Fruit fly (Drosophila melanogaster) whole organism, embryonic: ENCODE results near the gene Pp2A-29B.

Source experiments
- Adf1 ChIP-seq: fragments of 200-800 bp; sonication (Bioruptor generic); IDR thresholded peaks from 2 replicates; pipeline ENCODE4 v1.3.6; 2022; ENCODE audit warnings: missing biosample characterization, missing genetic modification characterization
- CG11085 ChIP-seq: fragments of 200-800 bp; sonication (Bioruptor generic); IDR thresholded peaks from 2 replicates; pipeline ENCODE4 v1.3.6; 2022; ENCODE audit warnings: missing biosample characterization, missing genetic modification characterization
- CG11247 ChIP-seq: fragments of 200-800 bp; sonication (Bioruptor generic); IDR thresholded peaks from 2 replicates; pipeline ENCODE4 v1.3.6; 2022; ENCODE audit warnings: missing biosample characterization, missing genetic modification characterization
- CG11560 ChIP-seq: fragments of 200-800 bp; sonication (Bioruptor generic); IDR thresholded peaks from 3 replicates; pipeline ENCODE4 v1.3.6; 2022; ENCODE audit warnings: missing biosample characterization, missing genetic modification characterization
- CG11696 ChIP-seq: fragments of 200-800 bp; sonication (Bioruptor generic); IDR thresholded peaks from 2 replicates; pipeline ENCODE4 v1.3.6; 2022; ENCODE audit warnings: missing biosample characterization, missing genetic modification characterization
- CG12391 ChIP-seq: fragments of 200-800 bp; sonication (Bioruptor generic); optimal IDR thresholded peaks from 3 replicates; lab custom pipeline; 2018; ENCODE audit warnings: missing biosample characterization, mild to moderate bottlenecking, missing genetic modification characterization, moderate library complexity
- CG13775 ChIP-seq: fragments of 200-800 bp; sonication (Bioruptor generic); optimal IDR thresholded peaks from 3 replicates; lab custom pipeline; 2017; ENCODE audit warnings: missing biosample characterization, mild to moderate bottlenecking, missing genetic modification characterization
- CG13894 ChIP-seq: fragments of 200-800 bp; sonication (Bioruptor generic); optimal IDR thresholded peaks from 3 replicates; lab custom pipeline; 2018; ENCODE audit warnings: missing biosample characterization, mild to moderate bottlenecking, missing genetic modification characterization, moderate library complexity
- CG14710 ChIP-seq: fragments of 200-800 bp; sonication (Bioruptor generic); optimal IDR thresholded peaks from 3 replicates; lab custom pipeline; 2019; ENCODE audit warnings: missing biosample characterization, mild to moderate bottlenecking, missing genetic modification characterization, moderate library complexity
- CG14860 ChIP-seq: fragments of 200-800 bp; sonication (Bioruptor generic); IDR thresholded peaks from 3 replicates; pipeline ENCODE4 v1.3.6; 2022; ENCODE audit warnings: missing biosample characterization, missing genetic modification characterization; ENCODE audit not compliant: partially characterized antibody
- CG15479 ChIP-seq: fragments of 200-800 bp; sonication (Bioruptor generic); optimal IDR thresholded peaks from 3 replicates; lab custom pipeline; 2019; ENCODE audit warnings: missing biosample characterization, mild to moderate bottlenecking, missing genetic modification characterization, moderate library complexity
- CG18619 ChIP-seq: fragments of 200-800 bp; sonication (Bioruptor generic); optimal IDR thresholded peaks from 3 replicates; lab custom pipeline; 2017; ENCODE audit warnings: missing biosample characterization, mild to moderate bottlenecking, missing genetic modification characterization
- CG2129 ChIP-seq: fragments of 200-800 bp; sonication (Bioruptor generic); IDR thresholded peaks from 2 replicates; pipeline ENCODE4 v1.3.6; 2022; ENCODE audit warnings: missing biosample characterization, missing genetic modification characterization; ENCODE audit not compliant: partially characterized antibody
- CG2678 ChIP-seq: fragments of 200-800 bp; sonication (Bioruptor generic); optimal IDR thresholded peaks from 3 replicates; lab custom pipeline; 2019; ENCODE audit warnings: missing biosample characterization, mild to moderate bottlenecking, missing genetic modification characterization, moderate library complexity
- CG3163 ChIP-seq: fragments of 200-800 bp; sonication (Bioruptor generic); optimal IDR thresholded peaks from 3 replicates; lab custom pipeline; 2016; ENCODE audit warnings: missing biosample characterization, missing genetic modification characterization
- CG3838 ChIP-seq: fragments of 200-800 bp; sonication (Bioruptor generic); optimal IDR thresholded peaks from 3 replicates; lab custom pipeline; 2016; ENCODE audit warnings: missing biosample characterization, missing genetic modification characterization
- CG4617 ChIP-seq: fragments of 200-800 bp; sonication (Bioruptor generic); optimal IDR thresholded peaks from 3 replicates; lab custom pipeline; 2016; ENCODE audit warnings: missing biosample characterization, missing genetic modification characterization, borderline replicate concordance
- CG9797 ChIP-seq: fragments of 200-800 bp; sonication (Bioruptor generic); optimal IDR thresholded peaks from 3 replicates; lab custom pipeline; 2018; ENCODE audit warnings: missing biosample characterization, mild to moderate bottlenecking, missing genetic modification characterization
- D ChIP-seq, 2 experiments: fragments of 200-800 bp in 1 of 2; fragments of >200 bp in 1 of 2; sonication (Bioruptor generic) in 1 of 2; optimal IDR thresholded peaks; 2 replicates in 1 of 2; 3 replicates in 1 of 2; lab custom pipeline; 2017; ENCODE audit warnings: mild to moderate bottlenecking in 1 of 2, missing biosample characterization in 1 of 2, missing genetic modification characterization in 1 of 2, missing genetic modification reagents in 1 of 2
- Dfd ChIP-seq, 2 experiments: fragments of >200 bp; optimal IDR thresholded peaks; 2 replicates each; lab custom pipeline; 2017; ENCODE audit warnings: missing biosample characterization in 2 of 2, missing genetic modification characterization in 2 of 2
- Dip2 ChIP-seq: fragments of 200-800 bp; sonication (Bioruptor generic); IDR thresholded peaks from 2 replicates; pipeline ENCODE4 v1.3.6; 2022; ENCODE audit warnings: missing biosample characterization, missing genetic modification characterization
- Hr3 ChIP-seq: fragments of 200-800 bp; sonication (Bioruptor generic); optimal IDR thresholded peaks from 3 replicates; lab custom pipeline; 2016; ENCODE audit warnings: missing biosample characterization, missing genetic modification characterization
- Lhr ChIP-seq: fragments of 200-800 bp; sonication (Bioruptor generic); optimal IDR thresholded peaks from 3 replicates; lab custom pipeline; 2017; ENCODE audit warnings: mild to moderate bottlenecking, missing biosample characterization, missing genetic modification reagents, missing genetic modification characterization
- NFAT ChIP-seq: fragments of 200-800 bp; sonication (Bioruptor generic); IDR thresholded peaks from 2 replicates; pipeline ENCODE4 v1.3.6; 2022; ENCODE audit warnings: missing biosample characterization, missing genetic modification characterization
- Neu2 ChIP-seq: fragments of 200-800 bp; sonication (Bioruptor generic); optimal IDR thresholded peaks from 3 replicates; lab custom pipeline; 2016; ENCODE audit warnings: missing biosample characterization, missing genetic modification characterization, borderline replicate concordance
- Pdp1 ChIP-seq, 2 experiments: fragments of 200-800 bp; sonication (Bioruptor generic); optimal IDR thresholded peaks; 3 replicates each; lab custom pipeline; 2016; ENCODE audit warnings: missing biosample characterization in 2 of 2, missing genetic modification characterization in 2 of 2, mild to moderate bottlenecking in 1 of 2, moderate library complexity in 1 of 2
- Sry-β ChIP-seq: fragments of 200-800 bp; sonication (Bioruptor generic); optimal IDR thresholded peaks from 2 replicates; lab custom pipeline; 2018; ENCODE audit warnings: missing biosample characterization, mild to moderate bottlenecking, missing genetic modification characterization, moderate library complexity
- TFAM ChIP-seq: fragments of 200-800 bp; sonication (Bioruptor generic); optimal IDR thresholded peaks from 2 replicates; lab custom pipeline; 2017; ENCODE audit warnings: missing biosample characterization, missing genetic modification characterization, inconsistent platforms
- ab ChIP-seq: fragments of 200-800 bp; sonication (Bioruptor generic); optimal IDR thresholded peaks from 2 replicates; lab custom pipeline; 2016; ENCODE audit warnings: missing biosample characterization, missing genetic modification characterization
- amos ChIP-seq: fragments of 200-800 bp; sonication (Bioruptor generic); IDR thresholded peaks from 2 replicates; pipeline ENCODE4 v1.3.6; 2022; ENCODE audit warnings: missing biosample characterization, missing genetic modification characterization; ENCODE audit not compliant: partially characterized antibody
- bab2 ChIP-seq: fragments of 200-800 bp; sonication (Bioruptor generic); optimal IDR thresholded peaks from 2 replicates; lab custom pipeline; 2016; ENCODE audit warnings: missing biosample characterization, missing genetic modification characterization
- dmrt99B ChIP-seq: fragments of 200-800 bp; sonication (Bioruptor generic); optimal IDR thresholded peaks from 2 replicates; lab custom pipeline; 2018; ENCODE audit warnings: missing biosample characterization, mild to moderate bottlenecking, missing genetic modification characterization, moderate library complexity
- emc ChIP-seq: fragments of 200-800 bp; sonication (Bioruptor generic); optimal IDR thresholded peaks from 2 replicates; lab custom pipeline; 2016; ENCODE audit warnings: missing biosample characterization, missing genetic modification characterization
- ftz-f1 ChIP-seq: fragments of 200-800 bp; sonication (Bioruptor generic); optimal IDR thresholded peaks from 2 replicates; lab custom pipeline; 2016; ENCODE audit warnings: missing biosample characterization, missing genetic modification characterization
- hb ChIP-seq: fragments of 200-800 bp; sonication (Bioruptor generic); IDR thresholded peaks from 3 replicates; pipeline ENCODE4 v1.3.6; 2022; ENCODE audit warnings: missing biosample characterization, missing genetic modification characterization; ENCODE audit not compliant: partially characterized antibody
- insv ChIP-seq, 2 experiments: fragments of 200-800 bp; sonication (Bioruptor generic); optimal IDR thresholded peaks; 3 replicates each; lab custom pipeline; 2016 to 2018; ENCODE audit warnings: missing biosample characterization in 2 of 2, missing genetic modification characterization in 2 of 2
- inv ChIP-seq: fragments of 200-800 bp; sonication (Bioruptor generic); IDR thresholded peaks from 2 replicates; pipeline ENCODE4 v1.3.6; 2022; ENCODE audit warnings: missing biosample characterization, missing genetic modification characterization; ENCODE audit not compliant: partially characterized antibody
- odd ChIP-seq: fragments of 200-800 bp; sonication (Bioruptor generic); optimal IDR thresholded peaks from 2 replicates; lab custom pipeline; 2017; ENCODE audit warnings: missing biosample characterization, mild to moderate bottlenecking, missing genetic modification characterization
- onecut ChIP-seq: fragments of 200-800 bp; sonication (Bioruptor generic); IDR thresholded peaks from 2 replicates; pipeline ENCODE4 v1.3.6; 2022; ENCODE audit warnings: missing biosample characterization, missing genetic modification characterization
- pho ChIP-seq: fragments of 200-800 bp; sonication (Bioruptor generic); optimal IDR thresholded peaks from 2 replicates; lab custom pipeline; 2016; ENCODE audit warnings: missing biosample characterization, missing genetic modification characterization
- pnt ChIP-seq: fragments of 200-800 bp; sonication (Bioruptor generic); optimal IDR thresholded peaks from 3 replicates; lab custom pipeline; 2016; ENCODE audit warnings: missing biosample characterization, missing genetic modification characterization
- row ChIP-seq: fragments of 200-800 bp; sonication (Bioruptor generic); IDR thresholded peaks from 3 replicates; pipeline ENCODE4 v1.3.6; 2022; ENCODE audit warnings: missing biosample characterization, missing genetic modification characterization
- sd ChIP-seq: fragments of 200-800 bp; sonication (Bioruptor generic); optimal IDR thresholded peaks from 3 replicates; lab custom pipeline; 2018; ENCODE audit warnings: missing biosample characterization, mild to moderate bottlenecking, missing genetic modification characterization, moderate library complexity
- sens-2 ChIP-seq: fragments of 200-800 bp; sonication (Bioruptor generic); IDR thresholded peaks from 2 replicates; pipeline ENCODE4 v1.3.6; 2022; ENCODE audit warnings: missing biosample characterization, missing genetic modification characterization
- shn ChIP-seq: fragments of 200-800 bp; sonication (Bioruptor generic); optimal IDR thresholded peaks from 3 replicates; lab custom pipeline; 2016; ENCODE audit warnings: missing biosample characterization, missing genetic modification characterization
- tup ChIP-seq: fragments of 200-800 bp; sonication (Bioruptor generic); optimal IDR thresholded peaks from 2 replicates; lab custom pipeline; 2016; ENCODE audit warnings: missing biosample characterization, mild to moderate bottlenecking, missing genetic modification characterization, moderate library complexity
- unpg ChIP-seq: fragments of 200-800 bp; sonication (Bioruptor generic); optimal IDR thresholded peaks from 3 replicates; lab custom pipeline; 2018; ENCODE audit warnings: missing biosample characterization, mild to moderate bottlenecking, missing genetic modification characterization, moderate library complexity
- zen ChIP-seq: fragments of 200-800 bp; sonication (Bioruptor generic); optimal IDR thresholded peaks from 3 replicates; lab custom pipeline; 2018; ENCODE audit warnings: missing biosample characterization, mild to moderate bottlenecking, missing genetic modification characterization, moderate library complexity
- zf30C ChIP-seq: fragments of 200-800 bp; sonication (Bioruptor generic); optimal IDR thresholded peaks from 3 replicates; lab custom pipeline; 2018; ENCODE audit warnings: missing biosample characterization, mild to moderate bottlenecking, missing genetic modification characterization

The Pp2A-29B gene

DNA sequence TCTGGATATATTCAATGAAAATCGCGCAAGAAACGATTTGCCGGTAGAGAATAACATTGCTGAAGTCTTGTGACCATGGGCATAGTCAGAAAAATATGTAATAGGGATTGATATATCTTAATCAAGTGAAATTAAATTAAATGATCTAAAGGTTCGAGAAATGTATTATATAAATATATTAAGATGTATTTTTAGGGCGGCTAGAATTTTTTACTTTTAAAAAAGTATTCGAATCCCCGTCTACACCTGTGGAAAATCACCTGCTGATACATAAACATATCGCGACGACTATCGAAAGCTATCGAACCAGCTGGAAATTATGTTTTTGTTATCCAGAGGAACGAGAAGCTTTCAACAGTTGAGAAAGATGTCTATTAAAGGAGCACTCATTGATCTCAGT, 10.9 kb downstream of the Pp2A-29B start, which contains the start of the genes CG13390 and CG17294 (continued):
- TF ChIP-seq onecut (peak; percentile 99), sd (tag; lab: Kevin White, UChicago) (peak; percentile 98), CG13894 (tag; lab: Kevin White, UChicago) (peak; percentile 100), pnt (GFP tag; lab: Kevin White, UChicago) (peak; percentile 93), CG3838 (GFP tag; lab: Kevin White, UChicago) (peak; percentile 96), NFAT (GFP tag; lab: Robert Waterston, UW) (peak; percentile 100), ab (GFP tag; lab: Kevin White, UChicago) (peak; percentile 76), amos (GFP tag; lab: Robert Waterston, UW) (peak; percentile 73), Pdp1 (GFP tag; optimal IDR thresholded peaks at IDR 0.05; lab: Kevin White, UChicago) (peak; percentile 96 to 97), bab2 (GFP tag; lab: Kevin White, UChicago) (peak; percentile 96), CG18619 (peak; percentile 99), sens-2 (GFP tag; lab: Robert Waterston, UW) (peak; percentile 99), CG2129 (GFP tag; lab: Robert Waterston, UW) (peak; percentile 51; the same call in 1 of the 2 replicates), CG9797 (peak; percentile 65), Hr3 (GFP tag; lab: Kevin White, UChicago) (peak; percentile 99), CG15479 (GFP tag; lab: Kevin White, UChicago) (peak; percentile 84), TFAM (GFP tag; lab: Kevin White, UChicago) (peak; percentile 91), row (GFP tag; lab: Robert Waterston, UW) (peak; percentile 100), CG13775 (GFP tag; lab: Kevin White, UChicago) (peak; percentile 99), ftz-f1 (GFP tag; lab: Kevin White, UChicago) (peak; percentile 82), Neu2 (GFP tag; lab: Kevin White, UChicago) (peak; percentile 36), zf30C (GFP tag; lab: Kevin White, UChicago) (peak; percentile 54), Dfd (GFP tag; optimal IDR thresholded peaks at IDR 0.05; lab: Kevin White, UChicago) (no peak), tup (GFP tag; lab: Kevin White, UChicago) (peak; percentile 98), shn (GFP tag; lab: Kevin White, UChicago) (peak; percentile 77), CG11085 (GFP tag; lab: Robert Waterston, UW) (peak; percentile 100), hb (GFP tag; lab: Robert Waterston, UW) (peak; percentile 37; the same call in 1 of the 3 replicates), pho (peak; percentile 95), CG4617 (GFP tag; lab: Kevin White, UChicago) (peak; percentile 99), odd (GFP tag; lab: Kevin White, UChicago) (peak; percentile 99), zen (tag; lab: Kevin White, UChicago) (peak; percentile 99), Dip2 (GFP tag; lab: Robert Waterston, UW) (peak; percentile 79), CG2678 (tag; lab: Kevin White, UChicago) (peak; percentile 100), insv (GFP tag; optimal IDR thresholded peaks at IDR 0.05; lab: Kevin White, UChicago) (peak in 1 of 2 experiments; percentile 87), CG11560 (tag; lab: Robert Waterston, UW) (peak; percentile 95), CG14860 (GFP tag; lab: Robert Waterston, UW) (0 out of 3 replicates have a peak, but pooled peaks have one; percentile 44), Sry-β (GFP tag; lab: Kevin White, UChicago) (peak; percentile 76), inv (GFP tag; lab: Robert Waterston, UW) (peak; percentile 71; the same call in 1 of the 2 replicates), D (optimal IDR thresholded peaks at IDR 0.05; lab: Kevin White, UChicago) (no peak), D (GFP tag; optimal IDR thresholded peaks at IDR 0.05; lab: Kevin White, UChicago) (peak; percentile 99), dmrt99B (tag; lab: Kevin White, UChicago) (peak; percentile 100), CG12391 (tag; lab: Kevin White, UChicago) (peak; percentile 100), emc (GFP tag; lab: Kevin White, UChicago) (peak; percentile 91), CG3163 (GFP tag; lab: Kevin White, UChicago) (peak; percentile 71), unpg (GFP tag; lab: Kevin White, UChicago) (peak; percentile 100), CG11247 (GFP tag; lab: Robert Waterston, UW) (peak; percentile 99), CG11696 (GFP tag; lab: Robert Waterston, UW) (peak; percentile 98), Lhr (GFP tag; lab: Kevin White, UChicago) (peak; percentile 97), Adf1 (GFP tag; lab: Robert Waterston, UW) (peak; percentile 93), CG14710 (peak; percentile 98)
